Worm (Caenorhabditis elegans): ENCODE results near the gene otub-1.

- TF ChIP-seq C38D4.7 (GFP tag; optimal IDR thresholded peaks at IDR 0.05) (no peak), pros-1 (tag; optimal IDR thresholded peaks at IDR 0.05) (no peak), mec-3 (tag; optimal IDR thresholded peaks at IDR 0.05; ENCODE audit: borderline replicate concordance) (peak; percentile 85), madf-2 (tag; optimal IDR thresholded peaks at IDR 0.05) (peak; percentile 35), ceh-18 (tag; optimal IDR thresholded peaks at IDR 0.05) (peak; percentile 81), sox-4 (tag; optimal IDR thresholded peaks at IDR 0.05) (no peak), dmd-4 (tag; optimal IDR thresholded peaks at IDR 0.05; ENCODE audit: borderline replicate concordance) (no peak)
Measured at ce11 chrV:15085335-15085800, 19.3 kb downstream of the otub-1 start, which contains the start of the genes ahsa-1 and C01G10.7.
